Fruit fly (Drosophila melanogaster): Measurements from ENCODE around the gene Fas2.

DNA sequence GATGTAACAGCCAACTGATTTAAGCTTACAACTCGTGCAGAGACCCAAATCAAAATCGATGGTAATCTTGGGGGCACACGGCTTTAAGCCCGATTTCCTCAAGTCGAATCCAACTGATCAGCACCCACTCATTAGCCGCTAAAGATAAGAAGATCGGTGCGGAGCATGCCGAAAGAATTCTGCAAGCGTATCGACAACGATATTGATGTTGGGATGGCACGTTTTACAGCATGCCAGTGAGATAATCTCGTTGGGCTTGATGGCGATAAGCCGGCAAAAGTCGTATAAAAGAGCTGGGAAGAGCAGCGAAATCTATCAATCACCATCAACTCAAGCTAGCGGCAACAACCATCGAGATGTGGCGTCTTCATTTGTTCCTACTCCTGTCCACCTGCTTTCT, 12.0 kb upstream of the Fas2 start, which contains the start of gene CG15570:
- no peak for TF ChIP-seq CG7045 (GFP tag; optimal IDR thresholded peaks at IDR 0.05)
- no peak for TF ChIP-seq Crg-1 (GFP tag; optimal IDR thresholded peaks at IDR 0.05)
- TF ChIP-seq CG14711 (tag; optimal IDR thresholded peaks at IDR 0.05), result no peak

All from whole organism, adult.